Fruit fly (Drosophila melanogaster): ENCODE data around the gene CG31495.
A peak's percentile ranks its signal among the peaks of the same experiment; 100 is the strongest.

CG31495 gene

DNA sequence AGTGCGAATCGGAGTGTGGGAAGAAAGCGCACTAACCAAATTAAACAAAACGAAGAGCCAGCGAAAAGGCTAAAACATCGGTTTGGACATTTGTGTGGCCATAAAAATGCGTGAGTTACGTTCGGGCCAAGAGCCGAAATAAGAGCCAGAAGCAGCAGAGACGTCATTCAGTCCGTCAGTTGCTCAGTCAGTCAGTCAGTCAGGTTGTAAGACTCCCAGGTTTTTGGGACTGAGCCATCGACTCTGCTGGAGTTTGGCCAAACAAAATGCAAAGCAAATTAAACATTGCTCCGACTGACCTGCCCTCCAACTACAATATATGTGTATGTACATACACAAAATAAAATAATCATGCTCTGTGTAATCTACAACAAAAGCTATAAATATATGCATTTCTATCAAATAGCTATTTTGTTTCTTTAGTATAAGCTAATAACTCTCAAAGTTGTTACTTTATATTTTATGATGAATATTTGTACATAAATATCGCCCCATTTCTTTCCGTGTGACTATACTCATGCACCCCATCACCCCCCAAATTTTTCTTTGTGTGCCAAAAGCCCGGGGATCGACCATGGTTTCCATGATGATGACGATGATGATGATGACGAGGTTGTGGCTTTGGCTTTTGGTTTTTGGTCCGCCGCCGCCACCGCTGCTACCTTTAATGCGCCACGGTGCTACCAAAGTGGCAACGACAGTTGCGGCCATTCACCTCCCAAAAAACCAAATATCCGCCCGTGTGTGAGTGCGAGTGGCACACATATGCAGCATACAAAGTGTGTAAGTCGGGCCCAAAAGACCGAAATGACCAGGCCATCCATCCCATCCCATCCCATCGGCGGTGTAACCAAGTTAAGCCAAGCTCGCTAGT is 46.4 kb downstream of the CG31495 start:
- TF ChIP-seq dsf (GFP tag; optimal IDR thresholded peaks at IDR 0.05; ENCODE audit: borderline replicate concordance) (no peak), brk (GFP tag; optimal IDR thresholded peaks at IDR 0.05) (no peak), pan (optimal IDR thresholded peaks at IDR 0.05) (no peak), Mio (GFP tag; optimal IDR thresholded peaks at IDR 0.05) (no peak), fru (GFP tag; optimal IDR thresholded peaks at IDR 0.05) (peak; percentile 81), tai (GFP tag; optimal IDR thresholded peaks at IDR 0.05) (no peak), usp (GFP tag; optimal IDR thresholded peaks at IDR 0.05) (no peak), N (GFP tag; optimal IDR thresholded peaks at IDR 0.05) (no peak), Hr83 (GFP tag; optimal IDR thresholded peaks at IDR 0.05; ENCODE audit: poor library complexity, severe bottlenecking) (no peak), Hnf4 (GFP tag; optimal IDR thresholded peaks at IDR 0.05) (no peak), sv (GFP tag; optimal IDR thresholded peaks at IDR 0.05) (no peak), dmrt93B (GFP tag; optimal IDR thresholded peaks at IDR 0.05) (peak; percentile 44), psq (GFP tag; optimal IDR thresholded peaks at IDR 0.05) (peak; percentile 45), CG9705 (GFP tag; optimal IDR thresholded peaks at IDR 0.05) (no peak), h (GFP tag; optimal IDR thresholded peaks at IDR 0.05) (peak; percentile 70), sage (GFP tag; optimal IDR thresholded peaks at IDR 0.05) (no peak), Rel (GFP tag; optimal IDR thresholded peaks at IDR 0.05) (no peak), Rel (tag; optimal IDR thresholded peaks at IDR 0.05) (no peak), Dif (GFP tag; optimal IDR thresholded peaks at IDR 0.05; ENCODE audit: partially characterized antibody) (no peak), GATAd (GFP tag; optimal IDR thresholded peaks at IDR 0.05) (no peak), jim (GFP tag; optimal IDR thresholded peaks at IDR 0.05) (no peak), Abd-B (GFP tag; optimal IDR thresholded peaks at IDR 0.05) (no peak), Sp1 (GFP tag; optimal IDR thresholded peaks at IDR 0.05) (peak; percentile 75), CG32264 (GFP tag; optimal IDR thresholded peaks at IDR 0.05) (no peak), foxo (GFP tag; optimal IDR thresholded peaks at IDR 0.05) (peak in 1 of 2 experiments; percentile 76), woc (GFP tag; optimal IDR thresholded peaks at IDR 0.05) (peak; percentile 11), OdsH (GFP tag; optimal IDR thresholded peaks at IDR 0.05) (peak; percentile 63), Jra (GFP tag; optimal IDR thresholded peaks at IDR 0.05) (no peak), Myc (optimal IDR thresholded peaks at IDR 0.05) (no peak), HLH106 (tag; optimal IDR thresholded peaks at IDR 0.05) (peak; percentile 76), Hr78 (GFP tag; optimal IDR thresholded peaks at IDR 0.05) (no peak), ey (GFP tag; optimal IDR thresholded peaks at IDR 0.05) (peak; percentile 32), br (GFP tag; optimal IDR thresholded peaks at IDR 0.05) (peak; percentile 63), rgr (GFP tag; optimal IDR thresholded peaks at IDR 0.05) (peak; percentile 23), lola (GFP tag; optimal IDR thresholded peaks at IDR 0.05) (no peak)

- TF ChIP-seq OdsH (GFP tag; optimal IDR thresholded peaks at IDR 0.05) (no peak), Jra (GFP tag; optimal IDR thresholded peaks at IDR 0.05) (no peak), dl (GFP tag; optimal IDR thresholded peaks at IDR 0.05; ENCODE audit: insufficient read depth in 1 of 2, partially characterized antibody in 2 of 2) (no peak), usp (GFP tag; optimal IDR thresholded peaks at IDR 0.05) (no peak), dsf (GFP tag; optimal IDR thresholded peaks at IDR 0.05; ENCODE audit: borderline replicate concordance) (no peak), CrebA (GFP tag; optimal IDR thresholded peaks at IDR 0.05; ENCODE audit: borderline replicate concordance) (no peak), rgr (GFP tag; optimal IDR thresholded peaks at IDR 0.05) (no peak), Dfd (GFP tag; optimal IDR thresholded peaks at IDR 0.05) (no peak), Hr83 (GFP tag; optimal IDR thresholded peaks at IDR 0.05; ENCODE audit: poor library complexity, severe bottlenecking) (no peak), tai (GFP tag; optimal IDR thresholded peaks at IDR 0.05) (no peak), sage (GFP tag; optimal IDR thresholded peaks at IDR 0.05) (no peak), Hnf4 (GFP tag; optimal IDR thresholded peaks at IDR 0.05) (no peak), foxo (GFP tag; optimal IDR thresholded peaks at IDR 0.05) (no peak), HLH106 (tag; optimal IDR thresholded peaks at IDR 0.05) (no peak), N (GFP tag; optimal IDR thresholded peaks at IDR 0.05) (no peak)
Measured at dm6 chr3R:13790820-13791219, 48.9 kb downstream of the CG31495 start.

Data from whole organism, wandering third instar larva.